Worm (Caenorhabditis elegans) whole organism, young adult: ENCODE results near the gene npp-9.
A peak's percentile ranks its signal among the peaks of the same experiment; 100 is the strongest.

Experiments
- B0035.1 ChIP-seq: sonication (generic microtip); optimal IDR thresholded peaks from 2 replicates; lab custom pipeline; 2016; ENCODE audit warnings: missing genetic modification characterization, mild to moderate bottlenecking, missing compliant biosample characterization, missing genotype, missing genetic modification reagents
- C06A6.2 ChIP-seq: fragments of 200-800 bp; sonication (Bioruptor generic); conservative IDR thresholded peaks from 2 replicates; pipeline ENCODE4 v1.3.6; 2022; ENCODE audit warnings: missing genetic modification characterization, missing compliant biosample characterization
- D2030.7 ChIP-seq: fragments of 200-800 bp; sonication (Bioruptor generic); IDR thresholded peaks from 2 replicates; pipeline ENCODE4 v1.3.6; 2022; ENCODE audit warnings: missing genetic modification reagents, missing genetic modification characterization, missing compliant biosample characterization
- F10E7.11 ChIP-seq: sonication (generic microtip); optimal IDR thresholded peaks from 2 replicates; lab custom pipeline; 2017; ENCODE audit warnings: mild to moderate bottlenecking, missing genetic modification characterization, moderate library complexity, missing compliant biosample characterization
- F22D6.2 ChIP-seq: sonication (generic microtip); optimal IDR thresholded peaks from 2 replicates; lab custom pipeline; 2016; ENCODE audit warnings: mild to moderate bottlenecking, missing genetic modification characterization, missing compliant biosample characterization
- F33H1.4 ChIP-seq: fragments of 200-800 bp; sonication (Bioruptor generic); IDR thresholded peaks from 2 replicates; pipeline ENCODE4 v1.3.6; 2022; ENCODE audit warnings: missing genetic modification reagents, missing genetic modification characterization, missing compliant biosample characterization
- F57A8.1 ChIP-seq: fragments of 200-800 bp; sonication (Bioruptor generic); optimal IDR thresholded peaks from 2 replicates; lab custom pipeline; 2018; ENCODE audit warnings: mild to moderate bottlenecking, missing genetic modification characterization, moderate library complexity, missing compliant biosample characterization
- F57C9.4 ChIP-seq: sonication (generic microtip); optimal IDR thresholded peaks from 2 replicates; lab custom pipeline; 2017; ENCODE audit warnings: mild to moderate bottlenecking, missing genetic modification characterization, missing compliant biosample characterization
- K11D2.4 ChIP-seq: fragments of 200-800 bp; sonication (Bioruptor generic); IDR thresholded peaks from 2 replicates; pipeline ENCODE4 v1.3.6; 2022; ENCODE audit warnings: missing genetic modification reagents, missing genetic modification characterization, missing compliant biosample characterization
- T07F8.4 ChIP-seq: sonication (generic microtip); optimal IDR thresholded peaks from 2 replicates; lab custom pipeline; 2016; ENCODE audit warnings: mild to moderate bottlenecking, missing genetic modification characterization, moderate library complexity, missing compliant biosample characterization
- Y67H2A.10 ChIP-seq: fragments of 200-800 bp; sonication (Bioruptor generic); conservative IDR thresholded peaks from 2 replicates; pipeline ENCODE4 v1.3.6; 2022; ENCODE audit warnings: missing genetic modification reagents, missing genetic modification characterization, missing compliant biosample characterization
- akir-1 ChIP-seq: fragments of 200-800 bp; sonication (Bioruptor generic); optimal IDR thresholded peaks from 2 replicates; lab custom pipeline; 2018; ENCODE audit warnings: mild to moderate bottlenecking, missing genetic modification characterization, moderate library complexity, missing compliant biosample characterization
- ama-1 ChIP-seq, 3 experiments: fragments of 150-350 bp in 1 of 3; sonication (generic microtip) in 2 of 3; optimal IDR thresholded peaks; 2 replicates each; lab custom pipeline; 2014 to 2018; ENCODE audit warnings: missing biosample characterization in 2 of 3, missing genetic modification characterization in 2 of 3, missing genetic modification reagents in 2 of 3
- attf-5 ChIP-seq: fragments of 200-800 bp; sonication (Bioruptor generic); optimal IDR thresholded peaks from 2 replicates; lab custom pipeline; 2018; ENCODE audit warnings: mild to moderate bottlenecking, missing genetic modification characterization, missing compliant biosample characterization
- attf-6 ChIP-seq: fragments of 200-800 bp; sonication (Bioruptor generic); IDR thresholded peaks from 2 replicates; pipeline ENCODE4 v1.3.6; 2022; ENCODE audit warnings: missing genetic modification reagents, missing genetic modification characterization, missing compliant biosample characterization
- bed-1 ChIP-seq: fragments of 200-800 bp; sonication (Bioruptor generic); IDR thresholded peaks from 2 replicates; pipeline ENCODE4 v1.3.6; 2022; ENCODE audit warnings: missing genetic modification reagents, missing genetic modification characterization, missing compliant biosample characterization
- bed-2 ChIP-seq: fragments of 200-800 bp; sonication (Bioruptor generic); IDR thresholded peaks from 2 replicates; pipeline ENCODE4 v1.3.6; 2022; ENCODE audit warnings: missing genetic modification reagents, missing genetic modification characterization, missing compliant biosample characterization
- chd-7 ChIP-seq: sonication (generic microtip); optimal IDR thresholded peaks from 2 replicates; lab custom pipeline; 2016; ENCODE audit warnings: mild to moderate bottlenecking, missing genetic modification characterization, moderate library complexity, missing compliant biosample characterization
- dpff-1 ChIP-seq: sonication (generic microtip); optimal IDR thresholded peaks from 2 replicates; lab custom pipeline; 2017; ENCODE audit warnings: mild to moderate bottlenecking, missing genetic modification characterization, missing compliant biosample characterization
- dpl-1 ChIP-seq: fragments of 150-350 bp; optimal IDR thresholded peaks from 2 replicates; lab custom pipeline; 2014; ENCODE audit warnings: missing biosample characterization, missing genetic modification reagents, missing genetic modification characterization
- efl-1 ChIP-seq: fragments of 150-350 bp; optimal IDR thresholded peaks from 2 replicates; lab custom pipeline; 2014; ENCODE audit warnings: missing biosample characterization, missing genetic modification reagents, missing genetic modification characterization
- gei-17 ChIP-seq: fragments of 200-800 bp; sonication (Bioruptor generic); optimal IDR thresholded peaks from 2 replicates; lab custom pipeline; 2018; ENCODE audit warnings: mild to moderate bottlenecking, missing genetic modification characterization, missing compliant biosample characterization
- him-1 ChIP-seq: sonication (generic microtip); optimal IDR thresholded peaks from 2 replicates; lab custom pipeline; 2016; ENCODE audit warnings: missing genotype, missing genetic modification reagents, missing genetic modification characterization, missing compliant biosample characterization
- hlh-26 ChIP-seq: fragments of 200-800 bp; sonication (Bioruptor generic); conservative IDR thresholded peaks from 2 replicates; pipeline ENCODE4 v1.3.6; 2022; ENCODE audit warnings: missing genetic modification reagents, missing genetic modification characterization, missing compliant biosample characterization
- hmg-20 ChIP-seq: fragments of 200-800 bp; sonication (Bioruptor generic); IDR thresholded peaks from 2 replicates; pipeline ENCODE4 v1.3.6; 2022; ENCODE audit warnings: missing genetic modification reagents, missing genetic modification characterization, missing compliant biosample characterization
- hrde-1 ChIP-seq: sonication (generic microtip); optimal IDR thresholded peaks from 2 replicates; lab custom pipeline; 2016; ENCODE audit warnings: missing genetic modification characterization, mild to moderate bottlenecking, missing compliant biosample characterization, moderate library complexity, missing genotype, missing genetic modification reagents, borderline replicate concordance
- lin-26 ChIP-seq: fragments of 200-800 bp; sonication (Bioruptor generic); IDR thresholded peaks from 2 replicates; pipeline ENCODE4 v1.3.6; 2022; ENCODE audit warnings: missing genetic modification reagents, missing genetic modification characterization, missing compliant biosample characterization
- lin-35 ChIP-seq, 3 experiments: fragments of 150-350 bp in 2 of 3; sonication (generic microtip) in 1 of 3; optimal IDR thresholded peaks; 2 replicates each; lab custom pipeline; 2014 to 2018; ENCODE audit warnings: missing biosample characterization in 3 of 3, missing genetic modification characterization in 3 of 3, missing genetic modification reagents in 3 of 3
- lin-54 ChIP-seq: fragments of 200-800 bp; sonication (Bioruptor generic); optimal IDR thresholded peaks from 2 replicates; lab custom pipeline; 2018; ENCODE audit warnings: mild to moderate bottlenecking, missing genetic modification characterization, missing compliant biosample characterization
- lsl-1 ChIP-seq: fragments of 200-800 bp; sonication (Bioruptor generic); optimal IDR thresholded peaks from 2 replicates; lab custom pipeline; 2018; ENCODE audit warnings: mild to moderate bottlenecking, missing genetic modification characterization, moderate library complexity, missing compliant biosample characterization
- madf-8 ChIP-seq: fragments of 200-800 bp; sonication (Bioruptor generic); conservative IDR thresholded peaks from 2 replicates; pipeline ENCODE4 v1.3.6; 2022; ENCODE audit warnings: missing genetic modification reagents, missing genetic modification characterization, missing compliant biosample characterization
- mcd-1 ChIP-seq: fragments of 200-800 bp; sonication (Bioruptor generic); IDR thresholded peaks from 2 replicates; pipeline ENCODE4 v1.3.6; 2022; ENCODE audit warnings: missing genetic modification reagents, missing genetic modification characterization, missing compliant biosample characterization
- mel-28 ChIP-seq: sonication (generic microtip); optimal IDR thresholded peaks from 2 replicates; lab custom pipeline; 2016; ENCODE audit warnings: borderline replicate concordance, mild to moderate bottlenecking, missing genetic modification characterization, missing compliant biosample characterization
- mes-4 ChIP-seq: sonication (generic microtip); optimal IDR thresholded peaks from 2 replicates; lab custom pipeline; 2016; ENCODE audit warnings: missing genotype, missing genetic modification characterization, missing compliant biosample characterization
- nfyb-1 ChIP-seq: fragments of 200-800 bp; sonication (Bioruptor generic); IDR thresholded peaks from 2 replicates; pipeline ENCODE4 v1.3.6; 2022; ENCODE audit warnings: missing genetic modification reagents, missing genetic modification characterization, missing compliant biosample characterization
- nhr-120 ChIP-seq: fragments of 200-800 bp; sonication (Bioruptor generic); IDR thresholded peaks from 2 replicates; pipeline ENCODE4 v1.3.6; 2022; ENCODE audit warnings: missing genetic modification characterization, missing compliant biosample characterization
- nhr-179 ChIP-seq: sonication (generic microtip); optimal IDR thresholded peaks from 2 replicates; lab custom pipeline; 2016; ENCODE audit warnings: mild to moderate bottlenecking, missing genetic modification characterization, missing compliant biosample characterization
- repo-1 ChIP-seq: sonication (generic microtip); optimal IDR thresholded peaks from 2 replicates; lab custom pipeline; 2017; ENCODE audit warnings: mild to moderate bottlenecking, missing genetic modification characterization, missing compliant biosample characterization
- rpc-1 ChIP-seq, 2 experiments: fragments of 150-350 bp in 1 of 2; sonication (generic microtip) in 1 of 2; optimal IDR thresholded peaks; 2 replicates each; lab custom pipeline; 2014 to 2018; ENCODE audit warnings: missing biosample characterization in 1 of 2, missing genetic modification characterization in 1 of 2, missing genetic modification reagents in 1 of 2, missing genotype in 1 of 2
- sdz-38 ChIP-seq: sonication (generic microtip); optimal IDR thresholded peaks from 2 replicates; lab custom pipeline; 2016; ENCODE audit warnings: missing genotype, missing genetic modification characterization, missing compliant biosample characterization
- snpc-3.4 ChIP-seq: sonication (generic microtip); optimal IDR thresholded peaks from 2 replicates; lab custom pipeline; 2017; ENCODE audit warnings: missing genetic modification characterization, mild to moderate bottlenecking, missing compliant biosample characterization, antibody characterized with exemption, moderate library complexity, missing genotype, missing genetic modification reagents
- snpc-4 ChIP-seq, 5 experiments: fragments of 150-350 bp in 1 of 5; sonication (generic microtip) in 4 of 5; optimal IDR thresholded peaks; 2 replicates each; lab custom pipeline; 2014 to 2018; ENCODE audit warnings: missing genetic modification characterization in 5 of 5, missing biosample characterization in 3 of 5, antibody characterized with exemption in 2 of 5, mild to moderate bottlenecking in 2 of 5, missing compliant biosample characterization in 2 of 5, missing genotype in 2 of 5, moderate library complexity in 2 of 5, missing genetic modification reagents in 1 of 5
- sptf-2 ChIP-seq: fragments of 200-800 bp; sonication (Bioruptor generic); optimal IDR thresholded peaks from 2 replicates; lab custom pipeline; 2018; ENCODE audit warnings: mild to moderate bottlenecking, missing genetic modification characterization, missing compliant biosample characterization
- tbp1 ChIP-seq: fragments of 200-800 bp; sonication (Bioruptor generic); optimal IDR thresholded peaks from 2 replicates; lab custom pipeline; 2018; ENCODE audit warnings: mild to moderate bottlenecking, missing genetic modification characterization, missing compliant biosample characterization
- xnd-1 ChIP-seq: sonication (generic microtip); optimal IDR thresholded peaks from 2 replicates; lab custom pipeline; 2016; ENCODE audit warnings: missing genotype, missing genetic modification reagents, missing genetic modification characterization, missing compliant biosample characterization
- ztf-22 ChIP-seq: fragments of 200-800 bp; sonication (Bioruptor generic); optimal IDR thresholded peaks from 2 replicates; lab custom pipeline; 2018; ENCODE audit warnings: mild to moderate bottlenecking, missing genetic modification characterization, moderate library complexity, missing compliant biosample characterization
- ztf-3 ChIP-seq: fragments of 200-800 bp; sonication (Bioruptor generic); optimal IDR thresholded peaks from 2 replicates; lab custom pipeline; 2018; ENCODE audit warnings: mild to moderate bottlenecking, missing genetic modification characterization, missing compliant biosample characterization
- ztf-6 ChIP-seq: fragments of 200-800 bp; sonication (Bioruptor generic); IDR thresholded peaks from 2 replicates; pipeline ENCODE4 v1.3.6; 2022; ENCODE audit warnings: missing genetic modification reagents, missing genetic modification characterization, missing compliant biosample characterization

The npp-9 gene

DNA sequence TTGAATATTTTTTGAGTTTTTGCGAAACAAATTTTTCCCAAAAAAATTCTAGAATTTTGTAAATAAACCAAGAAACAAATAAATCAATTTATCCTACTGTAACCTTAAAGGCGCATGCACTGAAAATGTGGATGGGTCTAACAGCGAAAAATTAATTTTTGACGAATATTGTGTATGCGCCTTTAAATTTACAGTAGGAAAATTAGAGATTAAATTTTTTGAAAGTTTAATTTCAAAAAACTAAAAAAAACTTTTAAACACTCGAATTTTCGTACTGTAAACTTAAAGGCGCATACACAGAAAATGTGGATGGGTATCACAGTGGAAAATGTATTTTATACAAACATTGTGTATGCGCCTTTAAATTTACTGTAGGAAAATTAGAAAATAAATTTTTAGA, 14.1 kb downstream of the npp-9 start (continued):
- TF ChIP-seq ama-1 (optimal IDR thresholded peaks at IDR 0.05; lab: Kevin White, UChicago) (no peak), ama-1 (GFP tag; optimal IDR thresholded peaks at IDR 0.05; lab: Kevin White, UChicago) (no peak), akir-1 (GFP tag; lab: Kevin White, UChicago) (no peak), lin-54 (GFP tag; lab: Kevin White, UChicago) (peak; percentile 91), Y67H2A.10 (GFP tag; lab: Robert Waterston, UW) (no peak), ztf-6 (GFP tag; lab: Robert Waterston, UW) (no peak), B0035.1 (tag; lab: Kevin White, UChicago) (no peak), mes-4 (no peak), snpc-4 (GFP tag; optimal IDR thresholded peaks at IDR 0.05; lab: Kevin White, UChicago) (no peak), snpc-4 (tag; optimal IDR thresholded peaks at IDR 0.05; lab: Kevin White, UChicago) (no peak), F10E7.11 (tag; lab: Kevin White, UChicago) (no peak), attf-6 (GFP tag; lab: Robert Waterston, UW) (0 out of 2 replicates have a peak, but pooled peaks have one; percentile 12), lin-26 (no peak), lsl-1 (GFP tag; lab: Kevin White, UChicago) (peak; percentile 99), F22D6.2 (tag; lab: Kevin White, UChicago) (no peak), K11D2.4 (GFP tag; lab: Robert Waterston, UW) (no peak), rpc-1 (optimal IDR thresholded peaks at IDR 0.05; lab: Kevin White, UChicago) (no peak), rpc-1 (tag; optimal IDR thresholded peaks at IDR 0.05; lab: Kevin White, UChicago) (no peak), xnd-1 (tag; lab: Kevin White, UChicago) (peak; percentile 99), ztf-22 (no peak), mcd-1 (peak; percentile 71), efl-1 (GFP tag; lab: Kevin White, UChicago) (peak; percentile 71), nhr-179 (tag; lab: Kevin White, UChicago) (no peak), F57A8.1 (GFP tag; lab: Kevin White, UChicago) (no peak), gei-17 (no peak), attf-5 (GFP tag; lab: Kevin White, UChicago) (no peak), hlh-26 (GFP tag; lab: Robert Waterston, UW) (no peak), D2030.7 (peak; percentile 93), F33H1.4 (GFP tag; lab: Robert Waterston, UW) (peak; percentile 98), madf-8 (peak; percentile 91), tbp1 (GFP tag; lab: Kevin White, UChicago) (peak; percentile 49), hrde-1 (tag; lab: Kevin White, UChicago) (peak; percentile 9), dpl-1 (GFP tag; lab: Kevin White, UChicago) (peak; percentile 27), C06A6.2 (GFP tag; lab: Robert Waterston, UW) (no peak), ztf-3 (GFP tag; lab: Kevin White, UChicago) (no peak), F57C9.4 (no peak), mel-28 (no peak), nfyb-1 (GFP tag; lab: Robert Waterston, UW) (0 out of 2 replicates have a peak, but pooled peaks have one; percentile 36), lin-35 (GFP tag; optimal IDR thresholded peaks at IDR 0.05; lab: Kevin White, UChicago) (no peak), T07F8.4 (tag; lab: Kevin White, UChicago) (no peak), bed-1 (no peak), bed-2 (no peak), him-1 (tag; lab: Kevin White, UChicago) (peak; percentile 83), hmg-20 (GFP tag; lab: Robert Waterston, UW) (no peak), repo-1 (tag; lab: Kevin White, UChicago) (no peak), sdz-38 (tag; lab: Kevin White, UChicago) (no peak), chd-7 (tag; lab: Kevin White, UChicago) (no peak), snpc-3.4 (peak; percentile 65), sptf-2 (no peak), dpff-1 (no peak), nhr-120 (GFP tag; lab: Robert Waterston, UW) (no peak)
